Fruit fly (Drosophila melanogaster): ENCODE data around the gene Tengl2.

dm6 chr2L:2252745-2253144 lies 13.6 kb upstream of the Tengl2 start, which contains the start of gene CG17234:
- no peak for TF ChIP-seq CG6163 (GFP tag; IDR thresholded peaks at IDR 0.05)
- TF ChIP-seq CG31627 (GFP tag; optimal IDR thresholded peaks at IDR 0.05), result no peak
- no peak for TF ChIP-seq Hr4 (GFP tag; optimal IDR thresholded peaks at IDR 0.05)
- TF ChIP-seq Blimp-1 (GFP tag; optimal IDR thresholded peaks at IDR 0.05), result no peak
- TF ChIP-seq CG3919 (GFP tag; optimal IDR thresholded peaks at IDR 0.05), result no peak

Measured in whole organism, prepupa.